Fruit fly (Drosophila melanogaster): Measurements from ENCODE around the gene DhpD.

The DhpD gene

DNA sequence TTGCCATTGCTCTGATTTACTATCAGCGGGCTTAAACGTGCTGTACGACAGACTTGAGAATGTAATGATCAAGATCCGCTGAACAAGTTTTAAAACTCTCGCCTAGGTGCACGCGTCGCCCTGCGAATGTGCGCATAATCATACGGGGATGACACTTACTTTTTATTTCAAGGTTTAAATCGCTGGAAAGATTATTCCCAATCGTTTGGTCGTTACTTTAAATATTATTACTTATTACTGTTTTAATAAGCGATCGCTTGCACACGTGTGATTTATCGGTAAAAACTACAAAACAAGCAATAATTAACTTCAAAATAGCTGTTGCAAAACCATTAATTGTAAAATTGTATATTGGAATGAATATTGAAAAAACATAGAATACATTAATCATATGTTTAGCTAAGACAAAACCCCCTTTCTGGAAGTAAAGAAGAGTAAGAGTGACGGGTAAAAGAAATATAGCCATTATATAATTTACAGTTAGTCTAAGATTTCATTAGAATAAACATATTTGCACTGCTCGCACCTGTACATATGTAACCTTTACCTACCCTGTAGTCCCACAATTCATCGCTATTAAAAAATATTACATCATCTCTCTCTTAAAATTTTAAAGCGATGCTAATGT is at the start of gene DhpD (continued):
- TF ChIP-seq pdm3 (GFP tag; optimal IDR thresholded peaks at IDR 0.05) (peak; percentile 86), acj6 (GFP tag; optimal IDR thresholded peaks at IDR 0.05) (peak; percentile 84), fd59A (GFP tag; optimal IDR thresholded peaks at IDR 0.05) (peak; percentile 58), Lpt (GFP tag; optimal IDR thresholded peaks at IDR 0.05) (peak; percentile 32), net (GFP tag; optimal IDR thresholded peaks at IDR 0.05) (peak; percentile 81), Hr4 (GFP tag; optimal IDR thresholded peaks at IDR 0.05) (peak; percentile 82), Hr39 (GFP tag; optimal IDR thresholded peaks at IDR 0.05) (peak; percentile 85), CG7368 (GFP tag; optimal IDR thresholded peaks at IDR 0.05) (peak; percentile 56), CG3919 (GFP tag; optimal IDR thresholded peaks at IDR 0.05) (peak; percentile 86)

DNA sequence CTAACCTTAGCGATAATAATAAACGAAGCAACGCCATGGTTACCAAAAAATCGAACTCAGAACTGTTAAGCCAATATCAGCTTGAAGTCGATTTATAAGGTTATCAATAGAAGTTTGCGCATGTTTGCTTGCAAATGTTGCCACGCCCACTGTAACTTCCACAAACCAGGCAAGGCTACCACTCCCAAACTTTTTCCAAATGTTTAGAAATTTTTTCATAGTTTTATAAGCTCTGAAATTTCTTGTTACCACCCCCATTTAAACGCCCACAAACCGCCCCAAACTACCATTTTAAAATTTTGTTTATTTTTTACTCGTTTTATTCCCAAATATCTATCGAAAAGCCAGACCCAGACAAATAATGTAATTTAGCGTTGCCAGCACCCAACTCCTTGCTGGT is 48.8 kb upstream of the DhpD start, which contains the start of gene flip:
Gene flip, minus strand, starts transcription at position 101 of the 400 bp plus-strand sequence.
- TF ChIP-seq Smox (GFP tag; optimal IDR thresholded peaks at IDR 0.05) (no peak), CG6792 (GFP tag; optimal IDR thresholded peaks at IDR 0.05) (no peak), CG11762 (GFP tag; optimal IDR thresholded peaks at IDR 0.05; ENCODE audit: insufficient read depth) (no peak), CG16779 (tag; optimal IDR thresholded peaks at IDR 0.05) (no peak), CG9139 (GFP tag; optimal IDR thresholded peaks at IDR 0.05) (no peak), CG32006 (GFP tag; optimal IDR thresholded peaks at IDR 0.05) (no peak), Ets96B (tag; optimal IDR thresholded peaks at IDR 0.05) (no peak), ss (GFP tag; optimal IDR thresholded peaks at IDR 0.05) (no peak), CG4318 (GFP tag; optimal IDR thresholded peaks at IDR 0.05) (no peak), vri (GFP tag; optimal IDR thresholded peaks at IDR 0.05) (no peak), fd59A (GFP tag; optimal IDR thresholded peaks at IDR 0.05) (no peak), Hr38 (GFP tag; optimal IDR thresholded peaks at IDR 0.05) (no peak), CG6276 (GFP tag; optimal IDR thresholded peaks at IDR 0.05) (no peak), Eip75B (GFP tag; optimal IDR thresholded peaks at IDR 0.05) (no peak), dac (GFP tag; optimal IDR thresholded peaks at IDR 0.05) (no peak), Hr39 (GFP tag; optimal IDR thresholded peaks at IDR 0.05) (no peak), svp (GFP tag) (no peak), CG6163 (GFP tag; IDR thresholded peaks at IDR 0.05) (no peak), OdsH (GFP tag; optimal IDR thresholded peaks at IDR 0.05) (no peak), Hr4 (GFP tag; optimal IDR thresholded peaks at IDR 0.05) (no peak)

dm6 chr3R:4268339-4268738 is 39.3 kb upstream of the DhpD start:
- TF ChIP-seq Sox15 (GFP tag; optimal IDR thresholded peaks at IDR 0.05) (no peak), CG6808 (GFP tag; optimal IDR thresholded peaks at IDR 0.05) (no peak), svp (GFP tag) (peak; percentile 10), OdsH (GFP tag; optimal IDR thresholded peaks at IDR 0.05) (no peak)

- TF ChIP-seq CG32006 (GFP tag; optimal IDR thresholded peaks at IDR 0.05), result peak; percentile 35
- peak; percentile 52 for TF ChIP-seq Eip78C (GFP tag)
- TF ChIP-seq CG6854 (GFP tag; optimal IDR thresholded peaks at IDR 0.05), result no peak
These were observed 37.4 kb upstream of the DhpD start, which contains the start of gene CG1092 for dm6 chr3R:4266470-4266869. CG1092 (plus strand) TSS chr3R:4266770.

- no peak for TF ChIP-seq net (GFP tag; optimal IDR thresholded peaks at IDR 0.05)
- no peak for TF ChIP-seq CG8119 (GFP tag; IDR thresholded peaks at IDR 0.05)
These were observed 27.6 kb upstream of the DhpD start, which contains the start of gene Or82a for dm6 chr3R:4256672-4257071. Or82a (plus strand) TSS chr3R:4256972.

DNA sequence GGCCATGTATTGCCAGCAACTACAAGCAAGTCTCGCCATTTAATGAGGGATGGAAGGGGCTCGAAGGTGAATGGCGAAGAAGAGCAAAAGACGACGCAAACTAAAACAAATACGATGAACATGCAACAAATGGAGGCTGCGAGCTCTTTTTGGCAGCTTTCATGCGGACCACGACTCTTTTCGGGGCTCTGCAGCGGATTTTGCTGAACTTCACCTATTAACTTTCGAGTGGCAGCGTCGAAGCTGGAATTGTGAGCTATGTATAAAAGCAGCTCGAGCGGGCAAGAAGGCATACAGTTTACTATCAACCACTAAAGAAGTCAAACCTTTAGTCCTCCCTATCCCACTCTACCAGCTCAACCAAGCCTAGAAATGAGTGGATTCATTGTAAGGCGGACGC is 25.4 kb upstream of the DhpD start, which contains the start of gene TwdlV:
Gene TwdlV, plus strand, starts transcription at position 301 of the 400 bp plus-strand sequence.
- TF ChIP-seq CG31627 (GFP tag; optimal IDR thresholded peaks at IDR 0.05) (no peak), spab (GFP tag; optimal IDR thresholded peaks at IDR 0.05) (no peak), Ets96B (tag; optimal IDR thresholded peaks at IDR 0.05) (no peak), Sox102F (GFP tag; optimal IDR thresholded peaks at IDR 0.05) (no peak), lz (GFP tag; optimal IDR thresholded peaks at IDR 0.05) (no peak), eg (GFP tag; IDR thresholded peaks at IDR 0.05) (no peak), Eip75B (GFP tag; optimal IDR thresholded peaks at IDR 0.05) (no peak), pdm3 (GFP tag; optimal IDR thresholded peaks at IDR 0.05) (no peak), Sox14 (GFP tag; optimal IDR thresholded peaks at IDR 0.05) (no peak), CG32006 (GFP tag; optimal IDR thresholded peaks at IDR 0.05) (no peak), CG6854 (GFP tag; optimal IDR thresholded peaks at IDR 0.05) (no peak)

Data from whole organism, prepupa.